Fruit fly (Drosophila melanogaster) Kc167 (cell line): ENCODE measurements around the gene CG10866.

Experiments
- Myc ChIP-seq: fragments of >200 bp; optimal IDR thresholded peaks from 2 replicates; lab custom pipeline; 2017; ENCODE audit warnings: missing external identifiers
- insv ChIP-seq: fragments of >200 bp; optimal IDR thresholded peaks from 3 replicates; lab custom pipeline; 2018; ENCODE audit warnings: missing external identifiers
- psq ChIP-seq: fragments of >200 bp; optimal IDR thresholded peaks from 2 replicates; lab custom pipeline; 2017; ENCODE audit warnings: missing external identifiers
- ttk ChIP-seq: sonication (Bioruptor generic); optimal IDR thresholded peaks from 2 replicates; lab custom pipeline; 2017; ENCODE audit warnings: missing external identifiers

DNA sequence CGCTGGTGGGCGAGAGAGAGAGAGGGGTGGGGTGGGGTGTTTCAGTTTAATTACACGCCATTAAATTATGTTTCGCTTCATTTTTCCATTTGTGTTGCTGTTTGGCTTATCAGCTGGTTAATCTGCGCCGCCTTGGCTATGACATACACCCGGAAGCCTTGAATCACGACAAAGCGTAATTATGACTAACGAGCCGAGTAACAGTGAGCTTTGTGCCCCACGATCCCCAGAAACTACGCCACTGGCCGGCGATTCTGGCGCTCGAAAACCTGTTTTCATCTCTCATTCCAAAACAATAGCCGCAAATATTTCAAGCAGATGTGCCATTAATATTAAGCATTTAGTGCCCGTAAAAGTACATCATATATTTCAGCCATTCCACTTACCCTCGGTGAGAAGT, 14.1 kb upstream of the CG10866 start:
- TF ChIP-seq insv (lab: Kevin White, UChicago) (no peak), ttk (no peak), Myc (lab: Kevin White, UChicago) (no peak), psq (lab: Kevin White, UChicago) (no peak)
